In the genomic region with DNA sequence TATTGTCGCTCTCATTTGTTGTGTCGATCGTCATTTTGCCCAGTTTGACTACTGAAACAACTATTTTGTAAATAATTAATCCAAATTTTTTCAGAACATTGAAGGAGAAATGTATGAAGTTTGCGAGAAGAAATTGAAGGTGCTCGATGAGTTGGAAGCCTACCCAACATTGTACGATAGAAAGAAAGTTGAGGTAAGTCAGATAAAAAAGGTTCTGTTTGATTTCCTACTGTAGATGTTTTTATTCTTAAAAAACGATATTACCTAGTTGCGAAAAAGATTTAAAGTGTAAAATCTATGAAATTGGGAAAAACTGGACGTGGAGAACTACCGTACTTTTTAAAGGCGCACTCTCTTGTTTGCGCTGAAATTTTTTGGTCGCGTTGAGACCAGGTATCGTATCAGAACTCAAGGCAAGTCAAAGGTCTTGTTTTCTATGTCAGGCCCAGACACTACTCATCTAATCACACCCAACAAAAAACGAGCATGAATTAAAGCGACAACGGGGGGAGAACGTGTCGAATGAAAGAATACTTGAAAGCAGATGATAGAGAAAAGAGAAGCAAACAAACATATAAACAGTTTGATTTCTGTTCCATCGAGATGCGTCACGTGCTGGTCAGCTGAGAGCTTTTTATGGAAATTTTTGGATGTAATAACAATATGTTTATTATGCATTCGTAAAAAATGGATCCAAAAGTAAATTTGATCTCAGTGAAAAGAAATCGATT, we compare ENCODE assay signal across 2 worm cellular contexts.
TF ChIP-seq lines count a peak whose summit lies in the region.

A gene (minus strand): TSS at position 51 of the 731 bp plus-strand sequence.

TF ChIP-seq in whole organism, L4 larva, 104 proteins besides CTCF, POLR2A, EP300 and RAD21 (continued from another document):
- TF ChIP-seq lin-13 (GFP tag; optimal IDR thresholded peaks at IDR 0.05; lab: Kevin White, UChicago) = no peak
- peak; percentile 94 for TF ChIP-seq aha-1 (tag; lab: Kevin White, UChicago)
- no peak for TF ChIP-seq nhr-237 (tag; optimal IDR thresholded peaks at IDR 0.05; lab: Kevin White, UChicago)
- no peak for TF ChIP-seq daf-12 (tag; optimal IDR thresholded peaks at IDR 0.05; lab: Kevin White, UChicago)
- no peak for TF ChIP-seq nhr-111 (GFP tag; optimal IDR thresholded peaks at IDR 0.05; lab: Kevin White, UChicago)
- TF ChIP-seq nhr-42 (GFP tag; IDR thresholded peaks at IDR 0.05; lab: Robert Waterston, UW) = no peak
- TF ChIP-seq hlh-11 (tag; optimal IDR thresholded peaks at IDR 0.05; lab: Kevin White, UChicago) = peak; percentile 79
- no peak for TF ChIP-seq zfp-2 (tag; optimal IDR thresholded peaks at IDR 0.05; lab: Kevin White, UChicago)
- TF ChIP-seq ceh-44 (GFP tag; IDR thresholded peaks at IDR 0.05; lab: Robert Waterston, UW) = no peak
- peak in 1 of 2 experiments; percentile 37 for TF ChIP-seq mdl-1 (tag; optimal IDR thresholded peaks at IDR 0.05; lab: Kevin White, UChicago)
- TF ChIP-seq T26A8.4 (GFP tag; IDR thresholded peaks at IDR 0.05; lab: Robert Waterston, UW) = no peak
- TF ChIP-seq ama-1 (optimal IDR thresholded peaks at IDR 0.05; lab: Kevin White, UChicago) = peak; percentile 6
- no peak for TF ChIP-seq dmd-8 (GFP tag; IDR thresholded peaks at IDR 0.05; lab: Robert Waterston, UW)
- TF ChIP-seq nhr-25 (tag; optimal IDR thresholded peaks at IDR 0.05; lab: Kevin White, UChicago; ENCODE audit: borderline replicate concordance, insufficient read depth) = no peak
- peak; percentile 56 to 97 for TF ChIP-seq hif-1 (tag; optimal IDR thresholded peaks at IDR 0.05; lab: Kevin White, UChicago)
- peak; percentile 33; the same call in 1 of the 2 replicates for TF ChIP-seq dmd-6 (GFP tag; IDR thresholded peaks at IDR 0.05; lab: Robert Waterston, UW)
- no peak for TF ChIP-seq zip-11 (GFP tag; IDR thresholded peaks at IDR 0.05; lab: Robert Waterston, UW)

TF ChIP-seq in whole organism, young adult, 124 proteins besides CTCF, POLR2A, EP300 and RAD21 (continued from another document):
- TF ChIP-seq Y95B8A.8 (GFP tag; IDR thresholded peaks at IDR 0.05; lab: Robert Waterston, UW) (0 out of 2 replicates have a peak, but pooled peaks have one; percentile 23), dox-1 (GFP tag; IDR thresholded peaks at IDR 0.05; lab: Robert Waterston, UW) (peak; percentile 30; the same call in 1 of the 2 replicates), lsl-1 (GFP tag; optimal IDR thresholded peaks at IDR 0.05; lab: Kevin White, UChicago) (no peak), B0336.3 (GFP tag; IDR thresholded peaks at IDR 0.05; lab: Robert Waterston, UW) (no peak), him-1 (tag; optimal IDR thresholded peaks at IDR 0.05; lab: Kevin White, UChicago) (no peak), ccch-3 (GFP tag; optimal IDR thresholded peaks at IDR 0.05; lab: Kevin White, UChicago) (no peak), Y67H2A.10 (GFP tag; conservative IDR thresholded peaks at IDR 0.05; lab: Robert Waterston, UW) (no peak), Y53F4B.3 (GFP tag; IDR thresholded peaks at IDR 0.05; lab: Robert Waterston, UW) (no peak), cebp-1 (GFP tag; IDR thresholded peaks at IDR 0.05; lab: Robert Waterston, UW) (no peak), cebp-1 (tag; optimal IDR thresholded peaks at IDR 0.05; lab: Kevin White, UChicago) (peak; percentile 44), C06A6.2 (GFP tag; conservative IDR thresholded peaks at IDR 0.05; lab: Robert Waterston, UW) (no peak), madf-10 (tag; optimal IDR thresholded peaks at IDR 0.05; lab: Kevin White, UChicago) (no peak), nfya-2 (GFP tag; IDR thresholded peaks at IDR 0.05; lab: Robert Waterston, UW) (no peak), tlf-1 (GFP tag; optimal IDR thresholded peaks at IDR 0.05; lab: Kevin White, UChicago) (no peak), pha-4 (tag; optimal IDR thresholded peaks at IDR 0.05; lab: Kevin White, UChicago) (no peak), aptf-3 (GFP tag; IDR thresholded peaks at IDR 0.05; lab: Robert Waterston, UW) (no peak), T07F8.4 (tag; optimal IDR thresholded peaks at IDR 0.05; lab: Kevin White, UChicago) (no peak), F57A8.1 (GFP tag; optimal IDR thresholded peaks at IDR 0.05; lab: Kevin White, UChicago) (no peak), F49E8.2 (tag; optimal IDR thresholded peaks at IDR 0.05; lab: Kevin White, UChicago; ENCODE audit: insufficient read depth) (no peak), atf-7 (tag; optimal IDR thresholded peaks at IDR 0.05; lab: Kevin White, UChicago) (no peak), F23B12.7 (tag; optimal IDR thresholded peaks at IDR 0.05; lab: Kevin White, UChicago; ENCODE audit: insufficient read depth) (no peak), B0019.2 (GFP tag; conservative IDR thresholded peaks at IDR 0.05; lab: Robert Waterston, UW) (no peak), repo-1 (tag; optimal IDR thresholded peaks at IDR 0.05; lab: Kevin White, UChicago) (no peak), hrde-1 (tag; optimal IDR thresholded peaks at IDR 0.05; lab: Kevin White, UChicago; ENCODE audit: borderline replicate concordance) (no peak), mes-4 (tag; optimal IDR thresholded peaks at IDR 0.05; lab: Kevin White, UChicago) (no peak), ztf-3 (GFP tag; optimal IDR thresholded peaks at IDR 0.05; lab: Kevin White, UChicago) (no peak), F10E7.11 (tag; optimal IDR thresholded peaks at IDR 0.05; lab: Kevin White, UChicago) (no peak), madf-6 (GFP tag; IDR thresholded peaks at IDR 0.05; lab: Robert Waterston, UW) (no peak), lin-35 (GFP tag; optimal IDR thresholded peaks at IDR 0.05; lab: Kevin White, UChicago) (no peak), madf-8 (GFP tag; conservative IDR thresholded peaks at IDR 0.05; lab: Robert Waterston, UW) (no peak), die-1 (tag; optimal IDR thresholded peaks at IDR 0.05; lab: Kevin White, UChicago) (no peak), chd-7 (tag; optimal IDR thresholded peaks at IDR 0.05; lab: Kevin White, UChicago) (no peak), F57C9.4 (tag; optimal IDR thresholded peaks at IDR 0.05; lab: Kevin White, UChicago) (no peak), attf-5 (GFP tag; optimal IDR thresholded peaks at IDR 0.05; lab: Kevin White, UChicago) (peak; percentile 61), mel-28 (tag; optimal IDR thresholded peaks at IDR 0.05; lab: Kevin White, UChicago; ENCODE audit: borderline replicate concordance) (no peak)
